Worm (Caenorhabditis elegans) whole organism, late embryonic: ENCODE data around the gene T03D3.5.

ENCODE experiments used
- C08G9.2 ChIP-seq: sonication (generic microtip); optimal IDR thresholded peaks from 2 replicates; lab custom pipeline; 2016; ENCODE audit warnings: mild to moderate bottlenecking, missing genetic modification characterization, moderate library complexity, missing compliant biosample characterization
- ceh-19 ChIP-seq: fragments of 200-800 bp; sonication (Bioruptor generic); optimal IDR thresholded peaks from 2 replicates; lab custom pipeline; 2018; ENCODE audit warnings: mild to moderate bottlenecking, missing genetic modification characterization, missing compliant biosample characterization
- ceh-34 ChIP-seq: sonication (generic microtip); optimal IDR thresholded peaks from 2 replicates; lab custom pipeline; 2016; ENCODE audit warnings: mild to moderate bottlenecking, missing genetic modification characterization, missing compliant biosample characterization
- dmd-4 ChIP-seq: sonication (generic microtip); optimal IDR thresholded peaks from 2 replicates; lab custom pipeline; 2016; ENCODE audit warnings: borderline replicate concordance, missing genetic modification characterization, missing compliant biosample characterization
- dve-1 ChIP-seq: sonication (generic microtip); optimal IDR thresholded peaks from 2 replicates; lab custom pipeline; 2017; ENCODE audit warnings: antibody characterized with exemption, mild to moderate bottlenecking, missing genetic modification characterization, missing compliant biosample characterization
- lim-6 ChIP-seq: sonication (generic microtip); optimal IDR thresholded peaks from 2 replicates; lab custom pipeline; 2016; ENCODE audit warnings: missing genetic modification characterization, missing compliant biosample characterization
- nfya-1 ChIP-seq: sonication (generic microtip); optimal IDR thresholded peaks from 2 replicates; lab custom pipeline; 2017; ENCODE audit warnings: missing genetic modification characterization, mild to moderate bottlenecking, missing compliant biosample characterization, antibody characterized with exemption, moderate library complexity
- npax-4 ChIP-seq: sonication (generic microtip); optimal IDR thresholded peaks from 2 replicates; lab custom pipeline; 2016; ENCODE audit warnings: missing genetic modification characterization, missing compliant biosample characterization
- pax-1 ChIP-seq: fragments of 150-350 bp; optimal IDR thresholded peaks from 2 replicates; lab custom pipeline; 2014; ENCODE audit warnings: missing biosample characterization, missing genetic modification characterization
- pha-2 ChIP-seq: sonication (generic microtip); optimal IDR thresholded peaks from 2 replicates; lab custom pipeline; 2017; ENCODE audit warnings: mild to moderate bottlenecking, missing genetic modification characterization, missing compliant biosample characterization
- ref-2 ChIP-seq: sonication (generic microtip); optimal IDR thresholded peaks from 2 replicates; lab custom pipeline; 2016; ENCODE audit warnings: missing genetic modification characterization, missing compliant biosample characterization
- rnt-1 ChIP-seq: sonication (generic microtip); optimal IDR thresholded peaks from 2 replicates; lab custom pipeline; 2016; ENCODE audit warnings: missing genetic modification characterization, missing compliant biosample characterization
- sdc-2 ChIP-seq: sonication (generic microtip); optimal IDR thresholded peaks from 2 replicates; lab custom pipeline; 2016; ENCODE audit warnings: missing genotype, missing genetic modification characterization, missing compliant biosample characterization
- tbx-2 ChIP-seq: sonication (generic microtip); optimal IDR thresholded peaks from 2 replicates; lab custom pipeline; 2016; ENCODE audit warnings: missing genetic modification characterization, missing compliant biosample characterization

DNA sequence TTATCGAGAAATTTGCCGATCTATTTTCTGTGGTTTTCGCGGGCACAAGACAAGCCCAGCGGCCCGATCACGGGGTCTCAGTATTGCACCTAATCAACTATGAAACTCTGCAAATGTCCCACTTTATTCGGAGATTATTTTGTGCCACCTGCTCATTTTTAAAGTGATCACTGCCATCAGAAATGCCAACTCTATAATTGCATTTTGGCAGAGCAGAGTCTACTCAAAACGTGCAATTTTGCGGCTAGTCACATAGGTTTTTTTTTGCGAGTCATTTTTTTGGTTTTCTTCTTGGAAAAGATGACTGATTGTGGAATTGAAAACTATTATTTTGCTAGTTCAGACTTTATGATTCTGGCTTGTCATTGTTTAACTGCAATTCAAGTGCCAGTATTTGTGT lies 38.3 kb upstream of the T03D3.5 start, which contains the start of gene srh-240:
- TF ChIP-seq lim-6 (tag; lab: Kevin White, UChicago): no peak
- no peak for TF ChIP-seq nfya-1 (tag; lab: Kevin White, UChicago)
- no peak for TF ChIP-seq ref-2 (tag; lab: Kevin White, UChicago)
- no peak for TF ChIP-seq pha-2
- no peak for TF ChIP-seq pax-1
- no peak for TF ChIP-seq ceh-19 (GFP tag; lab: Kevin White, UChicago)
- no peak for TF ChIP-seq npax-4 (tag; lab: Kevin White, UChicago)
- TF ChIP-seq ceh-34: no peak
- TF ChIP-seq C08G9.2 (tag; lab: Kevin White, UChicago): no peak
- TF ChIP-seq rnt-1 (tag; lab: Kevin White, UChicago): no peak
- no peak for TF ChIP-seq tbx-2
- TF ChIP-seq dve-1 (tag; lab: Kevin White, UChicago): no peak
- TF ChIP-seq sdc-2: no peak
- TF ChIP-seq dmd-4: no peak
